Fruit fly (Drosophila melanogaster): ENCODE measurements around the gene dsh.

The dsh gene

DNA sequence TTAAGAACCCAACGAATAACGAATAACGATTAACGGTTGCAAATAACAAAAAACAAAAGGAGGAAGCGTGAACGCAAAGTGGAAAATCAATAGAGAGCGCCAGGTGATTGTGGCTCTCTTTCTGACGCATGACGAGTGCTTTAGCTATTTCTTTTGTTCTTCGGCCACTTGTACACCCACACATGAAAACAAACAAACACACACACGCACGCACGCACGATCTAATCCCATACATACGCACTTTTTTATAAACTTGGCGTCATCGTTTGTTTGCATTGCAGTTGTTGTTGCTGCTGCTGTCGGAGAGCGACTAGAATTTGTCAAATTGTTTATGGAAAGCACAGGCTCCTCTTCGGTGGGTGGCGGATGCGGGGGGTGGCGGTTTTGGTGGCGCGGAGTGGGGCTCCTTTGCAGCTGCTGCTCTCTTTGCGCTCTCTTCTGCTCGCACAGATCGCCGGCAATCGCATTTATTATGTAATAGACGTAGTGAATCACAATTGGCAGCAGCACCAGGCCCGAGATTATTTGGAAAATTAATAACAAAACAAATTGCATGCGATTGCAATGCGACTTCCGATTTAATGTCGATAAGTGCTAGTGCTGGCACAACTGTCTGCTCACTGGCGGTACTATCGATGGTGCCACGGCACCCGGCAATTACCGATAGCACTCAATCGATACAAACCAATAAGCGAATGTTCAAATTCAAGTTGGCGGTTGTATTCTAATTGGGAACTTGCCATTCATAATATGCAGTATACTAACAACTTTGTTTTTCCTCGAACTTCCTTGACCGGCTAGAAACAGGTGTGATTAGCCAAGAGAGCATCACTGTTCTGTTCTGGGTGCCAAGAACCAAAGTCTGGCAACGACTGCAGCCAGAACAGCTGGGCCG is 16.5 kb upstream of the dsh start (continued):
- TF ChIP-seq gsb-n (tag; optimal IDR thresholded peaks at IDR 0.05) (no peak), Pdp1 (GFP tag; optimal IDR thresholded peaks at IDR 0.05) (peak; percentile 58 to 65), YL-1 (GFP tag; optimal IDR thresholded peaks at IDR 0.05) (peak; percentile 46), CG16863 (GFP tag; optimal IDR thresholded peaks at IDR 0.05) (no peak), CG18599 (GFP tag; optimal IDR thresholded peaks at IDR 0.05) (peak; percentile 12), CG31441 (GFP tag; IDR thresholded peaks at IDR 0.05) (0 out of 2 replicates have a peak, but pooled peaks have one; percentile 10), HmgD (GFP tag; optimal IDR thresholded peaks at IDR 0.05) (peak; percentile 85), CG12236 (GFP tag; optimal IDR thresholded peaks at IDR 0.05) (no peak), CG7786 (GFP tag; optimal IDR thresholded peaks at IDR 0.05) (peak; percentile 59), CG1603 (tag; optimal IDR thresholded peaks at IDR 0.05) (peak; percentile 89), CG14014 (GFP tag; IDR thresholded peaks at IDR 0.05) (0 out of 2 replicates have a peak, but pooled peaks have one; percentile 19), lab (GFP tag; optimal IDR thresholded peaks at IDR 0.05) (peak; percentile 12), HmgZ (tag; optimal IDR thresholded peaks at IDR 0.05) (peak; percentile 66), CG4360 (GFP tag; IDR thresholded peaks at IDR 0.05) (peak; percentile 52; the same call in 1 of the 2 replicates), sc (optimal IDR thresholded peaks at IDR 0.05) (no peak), sc (GFP tag; optimal IDR thresholded peaks at IDR 0.05) (no peak), Adf1 (GFP tag; IDR thresholded peaks at IDR 0.05) (no peak; the same call in 1 of the 2 replicates), CG6683 (GFP tag; optimal IDR thresholded peaks at IDR 0.05) (no peak), CG16779 (GFP tag; IDR thresholded peaks at IDR 0.05) (no peak), dimm (GFP tag; IDR thresholded peaks at IDR 0.05) (no peak), CG15601 (tag; optimal IDR thresholded peaks at IDR 0.05) (peak; percentile 36), Doc3 (GFP tag; IDR thresholded peaks at IDR 0.05; ENCODE audit: partially characterized antibody) (peak; percentile 78), CG30020 (tag; optimal IDR thresholded peaks at IDR 0.05) (peak; percentile 58), kay (GFP tag; optimal IDR thresholded peaks at IDR 0.05) (no peak), CG17829 (tag; optimal IDR thresholded peaks at IDR 0.05) (peak; percentile 50), sna (GFP tag; IDR thresholded peaks at IDR 0.05; ENCODE audit: partially characterized antibody) (peak; percentile 83), z (GFP tag; IDR thresholded peaks at IDR 0.05) (no peak), CG1792 (GFP tag; optimal IDR thresholded peaks at IDR 0.05) (peak; percentile 2), Mad (GFP tag; optimal IDR thresholded peaks at IDR 0.05) (no peak), Ptx1 (GFP tag; IDR thresholded peaks at IDR 0.05) (peak; percentile 46; the same call in 1 of the 2 replicates), nerfin-1 (tag; optimal IDR thresholded peaks at IDR 0.05) (no peak), H2.0 (GFP tag; IDR thresholded peaks at IDR 0.05) (no peak), disco-r (GFP tag; optimal IDR thresholded peaks at IDR 0.05) (peak; percentile 18), aop (GFP tag; IDR thresholded peaks at IDR 0.05) (no peak; the same call in none of the 2 replicates), CG6791 (GFP tag; IDR thresholded peaks at IDR 0.05; ENCODE audit: partially characterized antibody) (peak; percentile 86), CG4854 (GFP tag; optimal IDR thresholded peaks at IDR 0.05) (no peak), HLH54F (GFP tag; optimal IDR thresholded peaks at IDR 0.05) (peak; percentile 56), klu (GFP tag; IDR thresholded peaks at IDR 0.05) (no peak), ftz-f1 (GFP tag; optimal IDR thresholded peaks at IDR 0.05) (no peak), Xrp1 (GFP tag; IDR thresholded peaks at IDR 0.05) (no peak), CG15696 (tag; optimal IDR thresholded peaks at IDR 0.05) (peak; percentile 17), corto (GFP tag; optimal IDR thresholded peaks at IDR 0.05) (no peak), CG2202 (tag; optimal IDR thresholded peaks at IDR 0.05) (no peak), ara (GFP tag; IDR thresholded peaks at IDR 0.05) (no peak), CG12299 (tag; optimal IDR thresholded peaks at IDR 0.05) (no peak), CG2678 (tag; optimal IDR thresholded peaks at IDR 0.05) (peak; percentile 23), crp (GFP tag; optimal IDR thresholded peaks at IDR 0.05) (peak; percentile 26 to 86), CG5245 (GFP tag; optimal IDR thresholded peaks at IDR 0.05) (no peak)

Measured in whole organism, embryonic.